Worm (Caenorhabditis elegans) whole organism, L3 larva: ENCODE data around the gene C01G5.9.

Experiments
- ama-1 ChIP-seq: fragments of 150-350 bp; optimal IDR thresholded peaks from 2 replicates; lab custom pipeline; 2018
- nhr-77 ChIP-seq: fragments of 150-350 bp; optimal IDR thresholded peaks from 2 replicates; lab custom pipeline; 2014; ENCODE audit warnings: missing biosample characterization, missing genetic modification characterization
- snpc-4 ChIP-seq: fragments of 150-350 bp; optimal IDR thresholded peaks from 2 replicates; lab custom pipeline; 2014; ENCODE audit warnings: missing biosample characterization, missing genetic modification characterization
- ztf-11 ChIP-seq: fragments of 150-350 bp; optimal IDR thresholded peaks from 2 replicates; lab custom pipeline; 2014; ENCODE audit warnings: missing biosample characterization, missing genetic modification characterization

DNA sequence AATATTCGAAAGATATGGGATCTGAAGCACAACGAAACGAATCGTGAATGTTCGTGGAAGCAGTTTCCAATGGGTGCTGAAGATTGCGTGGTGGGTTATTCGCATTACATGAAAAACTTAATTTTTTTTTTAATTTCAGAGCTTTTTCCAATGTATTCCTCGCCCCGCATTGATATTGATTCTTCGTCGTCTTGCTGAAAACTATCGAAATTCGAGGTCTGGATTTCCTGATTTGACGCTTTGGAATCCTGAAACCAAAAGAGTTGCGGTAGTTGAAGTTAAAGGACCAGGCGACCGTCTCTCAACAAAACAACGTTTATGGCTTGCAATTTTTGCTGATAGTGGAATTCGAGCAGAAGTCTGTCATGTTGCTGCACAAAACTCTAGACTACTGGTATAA lies 32.3 kb downstream of the C01G5.9 start:
- no peak for TF ChIP-seq ztf-11 (tag; lab: Kevin White, UChicago)
- TF ChIP-seq ama-1 (lab: Kevin White, UChicago), result no peak
- no peak for TF ChIP-seq snpc-4 (tag; lab: Kevin White, UChicago)
- no peak for TF ChIP-seq nhr-77
